Fruit fly (Drosophila melanogaster): ENCODE data around the gene pb.
A peak's percentile ranks its signal among the peaks of the same experiment; 100 is the strongest.

pb gene

DNA sequence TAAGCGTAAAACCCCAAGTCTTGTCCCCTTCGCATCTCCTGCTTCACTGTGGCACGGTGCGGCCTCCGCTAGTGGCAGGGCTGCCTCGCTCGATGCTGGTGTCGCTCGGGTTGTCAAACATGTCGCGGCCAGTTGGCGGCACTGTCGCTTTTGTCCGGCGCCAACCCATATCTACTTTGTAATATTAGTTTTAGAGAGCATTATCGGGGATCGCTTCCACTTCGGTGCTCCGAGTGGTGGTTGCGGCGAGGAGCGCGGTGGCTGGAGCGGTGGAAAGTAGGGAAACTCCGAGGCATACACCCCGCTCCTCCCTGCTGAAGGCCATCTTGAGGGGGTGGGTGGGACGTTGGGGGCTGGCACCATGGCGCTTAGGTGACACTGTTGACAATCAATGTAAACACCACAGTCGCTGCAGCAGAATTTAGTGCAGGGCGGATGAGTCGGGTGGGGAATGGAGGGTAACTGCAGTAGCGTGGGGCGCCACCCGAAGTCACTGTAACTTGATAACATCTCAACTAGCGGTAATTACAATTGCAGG lies 76.7 kb downstream of the pb start (continued):
- TF ChIP-seq gcm (GFP tag; optimal IDR thresholded peaks at IDR 0.05), result no peak
- no peak for TF ChIP-seq CG7556 (GFP tag; optimal IDR thresholded peaks at IDR 0.05)
- no peak for TF ChIP-seq CG4730 (GFP tag; IDR thresholded peaks at IDR 0.05)
- TF ChIP-seq Side (GFP tag; optimal IDR thresholded peaks at IDR 0.05), result no peak
- no peak for TF ChIP-seq CG32767 (GFP tag; IDR thresholded peaks at IDR 0.05)
- TF ChIP-seq Deaf1 (tag; optimal IDR thresholded peaks at IDR 0.05), result no peak
- TF ChIP-seq fru (optimal IDR thresholded peaks at IDR 0.05), result no peak
- no peak for TF ChIP-seq ken (GFP tag; IDR thresholded peaks at IDR 0.05)
- no peak for TF ChIP-seq Dp (GFP tag; optimal IDR thresholded peaks at IDR 0.05)
- peak; percentile 43 for TF ChIP-seq gsb-n (tag; optimal IDR thresholded peaks at IDR 0.05)
- TF ChIP-seq zen (tag; optimal IDR thresholded peaks at IDR 0.05), result no peak
- TF ChIP-seq CG17385 (GFP tag; optimal IDR thresholded peaks at IDR 0.05), result no peak
- TF ChIP-seq CG13624 (GFP tag; optimal IDR thresholded peaks at IDR 0.05), result no peak
- no peak for TF ChIP-seq Oaz (GFP tag; IDR thresholded peaks at IDR 0.05)
- TF ChIP-seq CG1024 (GFP tag; IDR thresholded peaks at IDR 0.05), result no peak
- TF ChIP-seq ems (GFP tag; optimal IDR thresholded peaks at IDR 0.05), result no peak
- TF ChIP-seq NK7.1 (GFP tag; optimal IDR thresholded peaks at IDR 0.05), result no peak
- no peak for TF ChIP-seq Hr3 (GFP tag; optimal IDR thresholded peaks at IDR 0.05)
- TF ChIP-seq tgo (GFP tag; IDR thresholded peaks at IDR 0.05), result no peak
- TF ChIP-seq Tbp (GFP tag; optimal IDR thresholded peaks at IDR 0.05), result no peak
- TF ChIP-seq CG34422 (GFP tag; IDR thresholded peaks at IDR 0.05), result no peak
- TF ChIP-seq seq (GFP tag; IDR thresholded peaks at IDR 0.05), result 0 out of 2 replicates have a peak, but pooled peaks have one; percentile 20
- no peak for TF ChIP-seq jing (GFP tag; optimal IDR thresholded peaks at IDR 0.05)
- no peak for TF ChIP-seq CG14965 (GFP tag; optimal IDR thresholded peaks at IDR 0.05; ENCODE audit: borderline replicate concordance)
- TF ChIP-seq CoRest (tag; optimal IDR thresholded peaks at IDR 0.05), result no peak
- no peak for TF ChIP-seq ssp (GFP tag; IDR thresholded peaks at IDR 0.05)
- TF ChIP-seq dpn (GFP tag; optimal IDR thresholded peaks at IDR 0.05), result no peak
- peak; percentile 17 for TF ChIP-seq CG7987 (GFP tag; optimal IDR thresholded peaks at IDR 0.05)
- TF ChIP-seq CG7839 (tag; optimal IDR thresholded peaks at IDR 0.05), result no peak
- no peak; the same call in 2 of the 3 replicates for TF ChIP-seq gce (GFP tag; IDR thresholded peaks at IDR 0.05)
- TF ChIP-seq Antp (GFP tag; optimal IDR thresholded peaks at IDR 0.05), result no peak
- no peak for TF ChIP-seq Hsf (GFP tag; optimal IDR thresholded peaks at IDR 0.05)
- no peak for TF ChIP-seq CG9817 (tag; optimal IDR thresholded peaks at IDR 0.05)
- TF ChIP-seq CG8290 (GFP tag; optimal IDR thresholded peaks at IDR 0.05), result no peak
- peak in 1 of 2 experiments; percentile 56 for TF ChIP-seq CG8290 (tag; optimal IDR thresholded peaks at IDR 0.05)
- TF ChIP-seq Xbp1 (GFP tag; optimal IDR thresholded peaks at IDR 0.05), result no peak
- TF ChIP-seq Mrtf (GFP tag; IDR thresholded peaks at IDR 0.05), result no peak
- peak; percentile 14; the same call in 1 of the 2 replicates for TF ChIP-seq onecut (GFP tag; IDR thresholded peaks at IDR 0.05)
- TF ChIP-seq CG3995 (GFP tag; optimal IDR thresholded peaks at IDR 0.05), result no peak
- no peak for TF ChIP-seq CG14441 (GFP tag; IDR thresholded peaks at IDR 0.05)
- peak; percentile 31 for TF ChIP-seq CG1233 (GFP tag; optimal IDR thresholded peaks at IDR 0.05)
- peak; percentile 79 for TF ChIP-seq CG33557 (GFP tag; optimal IDR thresholded peaks at IDR 0.05)
- no peak for TF ChIP-seq CG16815 (GFP tag; optimal IDR thresholded peaks at IDR 0.05)
- peak; percentile 49 for TF ChIP-seq Lhr (GFP tag; optimal IDR thresholded peaks at IDR 0.05)
- 0 out of 2 replicates have a peak, but pooled peaks have one; percentile 28 for TF ChIP-seq sisA (GFP tag; IDR thresholded peaks at IDR 0.05)
- TF ChIP-seq Rfx (GFP tag; IDR thresholded peaks at IDR 0.05), result no peak
- no peak for TF ChIP-seq MESR4 (GFP tag; optimal IDR thresholded peaks at IDR 0.05)
- 0 out of 2 replicates have a peak, but pooled peaks have one; percentile 34 for TF ChIP-seq CG5953 (GFP tag; IDR thresholded peaks at IDR 0.05)
- TF ChIP-seq CG6791 (GFP tag; IDR thresholded peaks at IDR 0.05; ENCODE audit: partially characterized antibody), result no peak
- no peak for TF ChIP-seq CG31365 (tag; optimal IDR thresholded peaks at IDR 0.05)
- TF ChIP-seq Dip3 (GFP tag; optimal IDR thresholded peaks at IDR 0.05), result no peak
- TF ChIP-seq Bgb (GFP tag; IDR thresholded peaks at IDR 0.05; ENCODE audit: partially characterized antibody), result no peak

Data from whole organism, embryonic.